Worm (Caenorhabditis elegans): ENCODE measurements around the gene sorb-1.

DNA sequence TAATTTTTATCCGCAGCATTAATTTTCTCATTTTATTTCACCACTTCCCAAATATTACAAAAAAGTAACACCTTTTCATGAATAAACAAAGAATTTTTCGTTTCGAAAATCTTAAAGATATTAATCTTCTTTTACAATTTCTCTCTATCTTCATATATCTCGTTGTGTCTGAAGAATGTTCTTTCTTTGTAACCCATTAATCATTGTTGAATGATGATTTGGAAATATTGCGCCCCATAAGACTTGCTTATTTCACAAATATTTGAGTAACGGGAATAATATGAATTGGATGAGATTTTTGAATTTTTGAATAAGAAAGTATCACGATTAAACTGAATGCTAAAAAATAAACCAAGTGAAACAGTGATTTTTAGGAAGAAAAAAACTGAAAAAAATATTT lies 29.1 kb upstream of the sorb-1 start:
- TF ChIP-seq F13H6.1 (tag; optimal IDR thresholded peaks at IDR 0.05) (no peak), fkh-10 (GFP tag; optimal IDR thresholded peaks at IDR 0.05) (no peak), ceh-31 (tag; optimal IDR thresholded peaks at IDR 0.05) (no peak), dmd-4 (tag; optimal IDR thresholded peaks at IDR 0.05; ENCODE audit: borderline replicate concordance) (no peak), hlh-6 (tag; optimal IDR thresholded peaks at IDR 0.05) (no peak), ama-1 (optimal IDR thresholded peaks at IDR 0.05) (no peak), Y22D7AL.16 (tag; optimal IDR thresholded peaks at IDR 0.05) (no peak), pqm-1 (tag; optimal IDR thresholded peaks at IDR 0.05) (no peak)

All from whole organism, late embryonic.